Worm (Caenorhabditis elegans) whole organism, early embryonic: ENCODE data around the gene Y51H7C.7.

Source experiments
- ama-1 ChIP-seq: fragments of 150-350 bp; optimal IDR thresholded peaks from 2 replicates; lab custom pipeline; 2014
- flt-1 ChIP-seq: fragments of 200-800 bp; sonication (Bioruptor generic); IDR thresholded peaks from 2 replicates; pipeline ENCODE4 v1.3.6; 2022; ENCODE audit warnings: missing genetic modification characterization, missing compliant biosample characterization
- hmbx-1 ChIP-seq: sonication (generic microtip); optimal IDR thresholded peaks from 2 replicates; lab custom pipeline; 2016; ENCODE audit warnings: mild to moderate bottlenecking, missing genetic modification characterization, missing compliant biosample characterization

- TF ChIP-seq ama-1 (lab: Kevin White, UChicago) (no peak), flt-1 (GFP tag; lab: Robert Waterston, UW) (no peak), hmbx-1 (tag; lab: Kevin White, UChicago) (no peak)
These were observed 39.9 kb upstream of the Y51H7C.7 start for ce11 chrII:1362423-1362822.
